Fruit fly (Drosophila melanogaster): ENCODE measurements around the gene Art6.

DNA sequence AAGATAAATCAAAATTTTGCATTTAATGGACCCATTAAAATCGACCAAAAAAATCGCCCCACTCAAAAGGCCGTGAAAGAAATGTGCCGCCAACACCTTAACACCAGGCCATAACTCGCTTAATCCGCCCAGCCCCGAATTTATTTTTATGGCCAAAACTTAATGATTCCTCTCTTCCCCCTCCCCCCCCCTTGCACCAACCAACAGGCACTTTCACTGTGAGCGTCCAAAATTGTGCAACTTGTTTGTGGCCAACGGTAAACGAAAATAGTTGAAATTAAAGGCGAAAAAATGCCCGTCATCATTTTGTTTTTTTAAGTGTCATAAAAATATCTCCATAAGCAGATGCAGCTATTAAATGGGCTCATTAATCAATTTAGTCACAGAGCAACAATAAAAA is 505 bp upstream of the Art6 start:
- TF ChIP-seq OdsH (GFP tag; optimal IDR thresholded peaks at IDR 0.05), result no peak
- no peak for TF ChIP-seq CG6792 (GFP tag; optimal IDR thresholded peaks at IDR 0.05)
- TF ChIP-seq Sox102F (GFP tag; optimal IDR thresholded peaks at IDR 0.05), result no peak
- TF ChIP-seq CG9139 (GFP tag; optimal IDR thresholded peaks at IDR 0.05), result no peak
- no peak for TF ChIP-seq Hr39 (GFP tag; optimal IDR thresholded peaks at IDR 0.05)
- no peak for TF ChIP-seq CG16779 (tag; optimal IDR thresholded peaks at IDR 0.05)

Measured in whole organism, prepupa.